Worm (Caenorhabditis elegans) whole organism, L2 larva: ENCODE results near the gene F08G12.3.

ENCODE experiments used
- C34F6.9 ChIP-seq: fragments of 150-350 bp; optimal IDR thresholded peaks from 2 replicates; lab custom pipeline; 2014; ENCODE audit warnings: missing biosample characterization, missing genetic modification characterization
- F13H6.1 ChIP-seq: sonication (generic microtip); optimal IDR thresholded peaks from 2 replicates; lab custom pipeline; 2016; ENCODE audit warnings: missing genetic modification characterization, missing compliant biosample characterization
- Y55F3AM.14 ChIP-seq: fragments of 200-800 bp; sonication (Bioruptor generic); optimal IDR thresholded peaks from 2 replicates; lab custom pipeline; 2018; ENCODE audit warnings: mild to moderate bottlenecking, missing genetic modification characterization, missing compliant biosample characterization
- ZK546.5 ChIP-seq: sonication (generic microtip); optimal IDR thresholded peaks from 2 replicates; lab custom pipeline; 2017; ENCODE audit warnings: missing biosample characterization, missing genetic modification characterization
- aly-2 ChIP-seq: fragments of 150-350 bp; optimal IDR thresholded peaks from 2 replicates; lab custom pipeline; 2014; ENCODE audit warnings: missing biosample characterization, missing genetic modification characterization
- blmp-1 ChIP-seq: sonication (generic microtip); optimal IDR thresholded peaks from 2 replicates; lab custom pipeline; 2017; ENCODE audit warnings: missing genetic modification characterization, mild to moderate bottlenecking, missing compliant biosample characterization, antibody characterized with exemption, moderate library complexity; ENCODE audit not compliant: insufficient read depth
- ceh-16 ChIP-seq: fragments of 150-350 bp; optimal IDR thresholded peaks from 2 replicates; lab custom pipeline; 2014; ENCODE audit warnings: missing biosample characterization, missing genetic modification characterization
- ceh-82 ChIP-seq: fragments of 150-350 bp; optimal IDR thresholded peaks from 2 replicates; lab custom pipeline; 2014; ENCODE audit warnings: missing biosample characterization, missing genetic modification characterization
- crh-2 ChIP-seq: sonication (generic microtip); optimal IDR thresholded peaks from 2 replicates; lab custom pipeline; 2017; ENCODE audit warnings: missing biosample characterization, missing genetic modification characterization
- dmd-4 ChIP-seq: sonication (generic microtip); optimal IDR thresholded peaks from 2 replicates; lab custom pipeline; 2017; ENCODE audit warnings: missing biosample characterization, missing genetic modification characterization
- elt-3 ChIP-seq: sonication (generic microtip); optimal IDR thresholded peaks from 2 replicates; lab custom pipeline; 2017; ENCODE audit warnings: missing biosample characterization, missing genetic modification characterization
- fos-1 ChIP-seq: fragments of 150-350 bp; optimal IDR thresholded peaks from 2 replicates; lab custom pipeline; 2014; ENCODE audit warnings: missing biosample characterization, missing genetic modification characterization
- gmeb-1 ChIP-seq: fragments of 150-350 bp; optimal IDR thresholded peaks from 2 replicates; lab custom pipeline; 2014; ENCODE audit warnings: missing biosample characterization, missing genetic modification characterization
- lin-11 ChIP-seq: fragments of 150-350 bp; sonication (generic microtip); optimal IDR thresholded peaks from 2 replicates; lab custom pipeline; 2014; ENCODE audit warnings: missing biosample characterization, missing genetic modification characterization, inconsistent platforms, mixed read lengths
- lin-39 ChIP-seq: fragments of 150-350 bp; optimal IDR thresholded peaks from 2 replicates; lab custom pipeline; 2014; ENCODE audit warnings: missing biosample characterization, missing genetic modification reagents, missing genetic modification characterization
- lsy-2 ChIP-seq, 2 experiments: fragments of 150-350 bp in 1 of 2; sonication (generic microtip) in 1 of 2; optimal IDR thresholded peaks; 2 replicates each; lab custom pipeline; 2014 to 2017; ENCODE audit warnings: missing biosample characterization in 2 of 2, missing genetic modification characterization in 2 of 2
- mdl-1 ChIP-seq, 2 experiments: fragments of 150-350 bp in 1 of 2; sonication (generic microtip) in 1 of 2; optimal IDR thresholded peaks; 2 replicates each; lab custom pipeline; 2017; ENCODE audit warnings: missing biosample characterization in 2 of 2, missing genetic modification characterization in 2 of 2
- nhr-11 ChIP-seq: fragments of 150-350 bp; optimal IDR thresholded peaks from 2 replicates; lab custom pipeline; 2014; ENCODE audit warnings: missing biosample characterization, missing genetic modification characterization
- nhr-129 ChIP-seq: fragments of 150-350 bp; optimal IDR thresholded peaks from 2 replicates; lab custom pipeline; 2014; ENCODE audit warnings: missing biosample characterization, missing genetic modification characterization
- nhr-21 ChIP-seq: fragments of 150-350 bp; optimal IDR thresholded peaks from 2 replicates; lab custom pipeline; 2014; ENCODE audit warnings: missing biosample characterization, missing genetic modification characterization
- nhr-23 ChIP-seq: fragments of 150-350 bp; optimal IDR thresholded peaks from 2 replicates; lab custom pipeline; 2014; ENCODE audit warnings: missing biosample characterization, missing genetic modification reagents, missing genetic modification characterization
- nhr-25 ChIP-seq: fragments of 150-350 bp; sonication (generic microtip); optimal IDR thresholded peaks from 3 replicates; lab custom pipeline; 2014; ENCODE audit warnings: missing biosample characterization, missing genetic modification characterization
- nhr-6 ChIP-seq: fragments of 150-350 bp; optimal IDR thresholded peaks from 2 replicates; lab custom pipeline; 2014; ENCODE audit warnings: missing biosample characterization, missing genetic modification characterization
- nhr-77 ChIP-seq: fragments of 150-350 bp; optimal IDR thresholded peaks from 2 replicates; lab custom pipeline; 2014; ENCODE audit warnings: missing biosample characterization, missing genetic modification characterization
- sem-4 ChIP-seq: fragments of 150-350 bp; optimal IDR thresholded peaks from 2 replicates; lab custom pipeline; 2014; ENCODE audit warnings: missing biosample characterization, missing genetic modification reagents, missing genetic modification characterization
- skn-1 ChIP-seq: sonication (generic microtip); optimal IDR thresholded peaks from 2 replicates; lab custom pipeline; 2017; ENCODE audit warnings: missing biosample characterization, missing genetic modification characterization
- sma-3 ChIP-seq: sonication (generic microtip); optimal IDR thresholded peaks from 2 replicates; lab custom pipeline; 2016; ENCODE audit warnings: missing genetic modification reagents, missing genetic modification characterization, missing compliant biosample characterization
- sma-9 ChIP-seq, 2 experiments: fragments of 150-350 bp in 1 of 2; sonication (generic microtip) in 1 of 2; optimal IDR thresholded peaks; 2 replicates each; lab custom pipeline; 2014 to 2016; ENCODE audit warnings: missing genetic modification characterization in 2 of 2, mild to moderate bottlenecking in 1 of 2, missing biosample characterization in 1 of 2, missing compliant biosample characterization in 1 of 2, missing genetic modification reagents in 1 of 2, moderate library complexity in 1 of 2
- unc-55 ChIP-seq: fragments of 150-350 bp; sonication (generic microtip); optimal IDR thresholded peaks from 3 replicates; lab custom pipeline; 2014; ENCODE audit warnings: missing biosample characterization, missing genetic modification reagents, missing genetic modification characterization
- unc-62 ChIP-seq: fragments of 150-350 bp; optimal IDR thresholded peaks from 2 replicates; lab custom pipeline; 2014; ENCODE audit warnings: missing biosample characterization, missing genetic modification reagents, missing genetic modification characterization
- ztf-1 ChIP-seq: fragments of 200-800 bp; sonication (Bioruptor generic); conservative IDR thresholded peaks from 2 replicates; pipeline ENCODE4 v1.3.6; 2022; ENCODE audit warnings: missing genetic modification characterization, missing compliant biosample characterization

F08G12.3 gene

ce11 chrX:11326827-11327226 lies 26.8 kb downstream of the F08G12.3 start, which contains the start of gene ZK455.5:
Gene ZK455.5 (minus strand): TSS chrX:11326927.
- TF ChIP-seq lin-39: no peak
- TF ChIP-seq gmeb-1: no peak
- no peak for TF ChIP-seq ztf-1 (GFP tag; lab: Robert Waterston, UW)

ce11 chrX:11328710-11329109 lies 28.7 kb downstream of the F08G12.3 start:
- no peak for TF ChIP-seq lsy-2 (tag; optimal IDR thresholded peaks at IDR 0.05; lab: Kevin White, UChicago)
- TF ChIP-seq elt-3 (tag; lab: Kevin White, UChicago): no peak
- no peak for TF ChIP-seq ZK546.5 (tag; lab: Kevin White, UChicago)
- TF ChIP-seq nhr-77 (tag; lab: Kevin White, UChicago): no peak
- TF ChIP-seq sem-4 (tag; lab: Kevin White, UChicago): no peak
- no peak for TF ChIP-seq ceh-82 (tag; lab: Kevin White, UChicago)
- TF ChIP-seq nhr-25: no peak
- no peak for TF ChIP-seq nhr-21
- no peak for TF ChIP-seq nhr-129 (tag; lab: Kevin White, UChicago)
- TF ChIP-seq nhr-6 (tag; lab: Kevin White, UChicago): no peak
- no peak for TF ChIP-seq F13H6.1 (tag; lab: Kevin White, UChicago)
- no peak for TF ChIP-seq nhr-11 (tag; lab: Kevin White, UChicago)
- TF ChIP-seq nhr-23 (tag; lab: Kevin White, UChicago): no peak
- TF ChIP-seq lin-39: no peak

DNA sequence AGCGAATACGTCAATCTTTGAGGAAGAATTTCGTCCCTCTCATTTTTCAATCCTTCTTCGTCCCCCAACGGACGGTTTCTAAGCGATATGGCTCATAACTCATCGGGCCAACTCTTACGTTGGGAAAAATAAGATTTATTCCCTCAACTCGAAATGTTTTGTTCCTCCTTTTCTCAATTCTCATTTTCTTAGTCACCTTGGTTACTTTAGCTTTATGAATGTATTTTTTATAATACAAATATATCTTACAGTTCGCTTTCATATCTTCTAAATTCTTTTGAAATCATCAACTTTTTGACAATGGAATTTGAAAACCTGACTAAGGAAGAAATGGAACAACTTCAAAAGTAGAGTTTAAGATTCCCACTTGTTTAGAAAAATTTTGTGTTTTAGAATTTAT lies 29.4 kb downstream of the F08G12.3 start, which contains the start of gene npr-9:
npr-9 (plus strand) TSS at position 301 of the 400 bp plus-strand sequence.
- TF ChIP-seq gmeb-1: no peak
- no peak for TF ChIP-seq dmd-4 (tag; lab: Kevin White, UChicago)
- TF ChIP-seq fos-1 (tag; lab: Kevin White, UChicago): no peak
- TF ChIP-seq C34F6.9 (tag; lab: Kevin White, UChicago): no peak
- TF ChIP-seq blmp-1: no peak
- TF ChIP-seq nhr-129 (tag; lab: Kevin White, UChicago): no peak
- TF ChIP-seq nhr-25: no peak
- TF ChIP-seq, all 48 proteins: peak for 0

ce11 chrX:11337095-11337494 lies 37.0 kb downstream of the F08G12.3 start:
- no peak for TF ChIP-seq crh-2 (tag; lab: Kevin White, UChicago)
- TF ChIP-seq, all 48 proteins: peak for 0

ce11 chrX:11337783-11338182 lies 37.7 kb downstream of the F08G12.3 start, which contains the start of gene gcy-9:
Gene gcy-9 (minus strand): TSS chrX:11337883.
- TF ChIP-seq lin-11 (tag; lab: Kevin White, UChicago) (no peak), sma-9 (GFP tag; optimal IDR thresholded peaks at IDR 0.05; lab: Kevin White, UChicago) (no peak), sma-9 (tag; optimal IDR thresholded peaks at IDR 0.05; lab: Kevin White, UChicago) (no peak), ceh-82 (tag; lab: Kevin White, UChicago) (no peak), Y55F3AM.14 (GFP tag; lab: Kevin White, UChicago) (no peak), nhr-6 (tag; lab: Kevin White, UChicago) (no peak), blmp-1 (no peak), F13H6.1 (tag; lab: Kevin White, UChicago) (no peak), sma-3 (GFP tag; lab: Kevin White, UChicago) (no peak), lsy-2 (tag; optimal IDR thresholded peaks at IDR 0.05; lab: Kevin White, UChicago) (no peak), unc-62 (GFP tag; lab: Kevin White, UChicago) (no peak), nhr-23 (tag; lab: Kevin White, UChicago) (no peak), aly-2 (no peak), dmd-4 (tag; lab: Kevin White, UChicago) (no peak), crh-2 (tag; lab: Kevin White, UChicago) (no peak), ztf-1 (GFP tag; lab: Robert Waterston, UW) (no peak), unc-55 (GFP tag; lab: Kevin White, UChicago) (no peak)

DNA sequence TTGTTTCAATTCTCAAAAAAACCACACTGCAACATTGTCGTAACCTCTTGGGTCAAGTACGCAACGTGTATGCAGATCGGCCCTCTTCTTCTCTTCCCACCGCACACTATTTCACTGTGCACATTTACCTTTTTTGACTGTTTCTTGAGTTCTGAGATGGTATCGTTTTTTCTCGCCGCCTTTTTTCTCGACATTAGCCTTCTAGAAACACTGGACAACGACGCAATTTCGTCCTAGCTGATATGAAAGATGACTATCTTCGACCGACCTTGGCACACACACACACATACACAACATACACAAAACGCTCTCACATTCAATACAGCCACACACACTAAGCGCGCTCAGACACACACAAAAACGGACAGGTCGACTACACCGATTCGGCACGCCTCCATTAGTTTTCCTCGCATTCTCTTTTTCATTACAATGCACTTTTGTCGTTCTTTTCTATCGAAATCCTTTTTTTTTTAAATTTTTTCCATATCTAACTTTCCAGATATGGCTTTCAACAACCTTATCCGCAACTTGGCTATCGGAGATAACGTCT lies 39.4 kb downstream of the F08G12.3 start, which contains the start of gene aco-1:
aco-1 (plus strand) TSS at position 500 of the 550 bp plus-strand sequence.
- TF ChIP-seq fos-1 (tag; lab: Kevin White, UChicago) (peak; percentile 24), skn-1 (no peak), C34F6.9 (tag; lab: Kevin White, UChicago) (peak; percentile 47), F13H6.1 (tag; lab: Kevin White, UChicago) (peak; percentile 13), aly-2 (no peak), sem-4 (tag; lab: Kevin White, UChicago) (peak; percentile 1), sma-3 (GFP tag; lab: Kevin White, UChicago) (no peak), unc-55 (GFP tag; lab: Kevin White, UChicago) (peak; percentile 29), nhr-6 (tag; lab: Kevin White, UChicago) (peak; percentile 40), gmeb-1 (peak; percentile 9), mdl-1 (tag; optimal IDR thresholded peaks at IDR 0.05; lab: Kevin White, UChicago) (no peak), nhr-25 (no peak), ceh-16 (tag; lab: Kevin White, UChicago) (peak; percentile 21), nhr-77 (tag; lab: Kevin White, UChicago) (no peak), nhr-129 (tag; lab: Kevin White, UChicago) (peak; percentile 75), Y55F3AM.14 (GFP tag; lab: Kevin White, UChicago) (peak; percentile 11), sma-9 (GFP tag; optimal IDR thresholded peaks at IDR 0.05; lab: Kevin White, UChicago) (peak; percentile 18), sma-9 (tag; optimal IDR thresholded peaks at IDR 0.05; lab: Kevin White, UChicago) (no peak), crh-2 (tag; lab: Kevin White, UChicago) (peak; percentile 27), blmp-1 (peak; percentile 9)
